Worm (Caenorhabditis elegans) whole organism, L4 larva: ENCODE data around the gene rom-2.
A peak's percentile ranks its signal among the peaks of the same experiment; 100 is the strongest.

Experiments
- F37D6.2 ChIP-seq: sonication (generic microtip); optimal IDR thresholded peaks from 2 replicates; lab custom pipeline; 2016; ENCODE audit warnings: mild to moderate bottlenecking, missing genetic modification characterization, missing compliant biosample characterization
- T20F7.1 ChIP-seq: fragments of 200-800 bp; sonication (Bioruptor generic); optimal IDR thresholded peaks from 2 replicates; lab custom pipeline; 2018; ENCODE audit warnings: mild to moderate bottlenecking, missing genetic modification characterization, missing compliant biosample characterization
- Y48G9A.11 ChIP-seq: fragments of 200-800 bp; sonication (Bioruptor generic); IDR thresholded peaks from 2 replicates; pipeline ENCODE4 v1.3.6; 2022; ENCODE audit warnings: missing genetic modification reagents, missing genetic modification characterization, missing compliant biosample characterization
- Y5F2A.4 ChIP-seq: fragments of 200-800 bp; sonication (Bioruptor generic); optimal IDR thresholded peaks from 2 replicates; lab custom pipeline; 2018; ENCODE audit warnings: mild to moderate bottlenecking, missing genetic modification characterization, missing compliant biosample characterization
- ZK337.2 ChIP-seq: fragments of 200-800 bp; sonication (Bioruptor generic); IDR thresholded peaks from 2 replicates; pipeline ENCODE4 v1.3.6; 2022; ENCODE audit warnings: missing genetic modification reagents, missing genetic modification characterization, missing compliant biosample characterization
- aha-1 ChIP-seq: fragments of 150-350 bp; peaks from one replicate; lab custom pipeline; 2014; ENCODE audit warnings: missing biosample characterization, missing genetic modification characterization
- arid-1 ChIP-seq: fragments of 200-800 bp; sonication (Bioruptor generic); conservative IDR thresholded peaks from 2 replicates; pipeline ENCODE4 v1.3.6; 2022; ENCODE audit warnings: missing genetic modification reagents, missing genetic modification characterization, missing compliant biosample characterization
- attf-4 ChIP-seq: sonication (generic microtip); optimal IDR thresholded peaks from 3 replicates; lab custom pipeline; 2017; ENCODE audit warnings: missing biosample characterization, missing genetic modification characterization
- ceh-20 ChIP-seq: fragments of 200-800 bp; sonication (Bioruptor generic); IDR thresholded peaks from 2 replicates; pipeline ENCODE4 v1.3.6; 2022; ENCODE audit warnings: missing genetic modification reagents, missing genetic modification characterization, missing compliant biosample characterization
- ceh-28 ChIP-seq: fragments of 150-350 bp; optimal IDR thresholded peaks from 2 replicates; lab custom pipeline; 2014; ENCODE audit warnings: missing biosample characterization, missing genetic modification reagents, missing genetic modification characterization
- ceh-32 ChIP-seq: sonication (generic microtip); optimal IDR thresholded peaks from 2 replicates; lab custom pipeline; 2016; ENCODE audit warnings: mild to moderate bottlenecking, missing genetic modification characterization, missing compliant biosample characterization; ENCODE audit not compliant: poor library complexity
- ceh-44 ChIP-seq: fragments of 200-800 bp; sonication (Bioruptor generic); IDR thresholded peaks from 2 replicates; pipeline ENCODE4 v1.3.6; 2022; ENCODE audit warnings: missing genetic modification reagents, missing genetic modification characterization, missing compliant biosample characterization
- ces-1 ChIP-seq: fragments of 150-350 bp; sonication (generic microtip); optimal IDR thresholded peaks from 4 replicates; lab custom pipeline; 2014; ENCODE audit warnings: missing biosample characterization, missing genetic modification reagents, missing genetic modification characterization
- ctbp-1 ChIP-seq: fragments of 200-800 bp; sonication (Bioruptor generic); IDR thresholded peaks from 2 replicates; pipeline ENCODE4 v1.3.6; 2022; ENCODE audit warnings: missing genetic modification reagents, missing genetic modification characterization, missing compliant biosample characterization
- daf-12 ChIP-seq: fragments of 150-350 bp; optimal IDR thresholded peaks from 2 replicates; lab custom pipeline; 2014; ENCODE audit warnings: missing biosample characterization, missing genetic modification reagents, missing genetic modification characterization
- daf-19 ChIP-seq: fragments of 200-800 bp; sonication (Bioruptor generic); conservative IDR thresholded peaks from 2 replicates; pipeline ENCODE4 v1.3.6; 2022; ENCODE audit warnings: missing genetic modification characterization, missing compliant biosample characterization
- daf-8 ChIP-seq: fragments of 200-800 bp; sonication (Bioruptor generic); IDR thresholded peaks from 2 replicates; pipeline ENCODE4 v1.3.6; 2022; ENCODE audit warnings: missing genetic modification characterization, missing compliant biosample characterization
- dpl-1 ChIP-seq: fragments of 150-350 bp; optimal IDR thresholded peaks from 2 replicates; lab custom pipeline; 2014; ENCODE audit warnings: missing biosample characterization, missing genetic modification reagents, missing genetic modification characterization
- duxl-1 ChIP-seq: sonication (generic microtip); optimal IDR thresholded peaks from 2 replicates; lab custom pipeline; 2016; ENCODE audit warnings: mild to moderate bottlenecking, missing genetic modification characterization, moderate library complexity, missing compliant biosample characterization; ENCODE audit not compliant: poor library complexity
- dve-1 ChIP-seq: sonication (generic microtip); optimal IDR thresholded peaks from 2 replicates; lab custom pipeline; 2017; ENCODE audit warnings: antibody characterized with exemption, mild to moderate bottlenecking, missing genetic modification characterization, missing compliant biosample characterization; ENCODE audit not compliant: insufficient read depth
- gei-8 ChIP-seq: fragments of 200-800 bp; sonication (Bioruptor generic); optimal IDR thresholded peaks from 2 replicates; lab custom pipeline; 2018; ENCODE audit warnings: mild to moderate bottlenecking, missing genetic modification characterization, missing compliant biosample characterization
- hlh-11 ChIP-seq: fragments of 200-800 bp; sonication (Bioruptor generic); optimal IDR thresholded peaks from 2 replicates; lab custom pipeline; 2018; ENCODE audit warnings: mild to moderate bottlenecking, missing genetic modification characterization, missing compliant biosample characterization
- hmg-1.1 ChIP-seq: fragments of 200-800 bp; sonication (Bioruptor generic); IDR thresholded peaks from 2 replicates; pipeline ENCODE4 v1.3.6; 2022; ENCODE audit warnings: missing genetic modification reagents, missing genetic modification characterization, missing compliant biosample characterization
- jun-1 ChIP-seq: fragments of 150-350 bp; optimal IDR thresholded peaks from 2 replicates; lab custom pipeline; 2014; ENCODE audit warnings: missing biosample characterization, missing genetic modification reagents, missing genetic modification characterization
- lin-15B ChIP-seq: fragments of 150-350 bp; sonication (generic microtip); optimal IDR thresholded peaks from 3 replicates; lab custom pipeline; 2014; ENCODE audit warnings: missing biosample characterization, missing genetic modification characterization
- lin-38 ChIP-seq: fragments of 200-800 bp; sonication (Bioruptor generic); IDR thresholded peaks from 2 replicates; pipeline ENCODE4 v1.3.6; 2022; ENCODE audit warnings: missing genetic modification reagents, missing genetic modification characterization, missing compliant biosample characterization
- mdl-1 ChIP-seq, 2 experiments: fragments of 150-350 bp in 1 of 2; sonication (generic microtip) in 1 of 2; optimal IDR thresholded peaks; 2 replicates each; lab custom pipeline; 2014 to 2017; ENCODE audit warnings: missing biosample characterization in 2 of 2, missing genetic modification characterization in 2 of 2
- nhr-102 ChIP-seq: sonication (generic microtip); optimal IDR thresholded peaks from 2 replicates; lab custom pipeline; 2016; ENCODE audit warnings: mild to moderate bottlenecking, missing genetic modification characterization, moderate library complexity, missing compliant biosample characterization
- nhr-11 ChIP-seq: fragments of 150-350 bp; optimal IDR thresholded peaks from 2 replicates; lab custom pipeline; 2014; ENCODE audit warnings: missing biosample characterization, missing genetic modification characterization
- nhr-111 ChIP-seq: fragments of 200-800 bp; sonication (Bioruptor generic); optimal IDR thresholded peaks from 2 replicates; lab custom pipeline; 2018; ENCODE audit warnings: mild to moderate bottlenecking, missing genetic modification characterization, missing compliant biosample characterization
- nhr-237 ChIP-seq: sonication (generic microtip); optimal IDR thresholded peaks from 2 replicates; lab custom pipeline; 2017; ENCODE audit warnings: missing biosample characterization, missing genetic modification characterization
- nhr-25 ChIP-seq: sonication (generic microtip); optimal IDR thresholded peaks from 2 replicates; lab custom pipeline; 2017; ENCODE audit warnings: missing genetic modification characterization, mild to moderate bottlenecking, missing compliant biosample characterization, antibody characterized with exemption, moderate library complexity, borderline replicate concordance; ENCODE audit not compliant: insufficient read depth
- nhr-28 ChIP-seq: fragments of 150-350 bp; optimal IDR thresholded peaks from 2 replicates; lab custom pipeline; 2014; ENCODE audit warnings: missing biosample characterization, missing genetic modification characterization
- nhr-48 ChIP-seq: sonication (generic microtip); optimal IDR thresholded peaks from 2 replicates; lab custom pipeline; 2016; ENCODE audit warnings: mild to moderate bottlenecking, missing genetic modification characterization, missing compliant biosample characterization
- nhr-6 ChIP-seq: fragments of 150-350 bp; optimal IDR thresholded peaks from 2 replicates; lab custom pipeline; 2014; ENCODE audit warnings: missing biosample characterization, missing genetic modification characterization
- nhr-76 ChIP-seq: fragments of 150-350 bp; optimal IDR thresholded peaks from 2 replicates; lab custom pipeline; 2014; ENCODE audit warnings: missing biosample characterization, missing genetic modification characterization
- pha-4 ChIP-seq, 2 experiments: fragments of 150-350 bp in 1 of 2; fragments of 200-800 bp in 1 of 2; sonication (Bioruptor generic) in 1 of 2; IDR thresholded peaks in 1 of 2; optimal IDR thresholded peaks in 1 of 2; 2 replicates each; pipeline versions ENCODE4 v1.3.6 to Lab custom; 2014 to 2022; ENCODE audit warnings: missing genetic modification characterization in 2 of 2, missing genetic modification reagents in 2 of 2, missing biosample characterization in 1 of 2, missing compliant biosample characterization in 1 of 2
- php-3 ChIP-seq: fragments of 200-800 bp; sonication (Bioruptor generic); IDR thresholded peaks from 2 replicates; pipeline ENCODE4 v1.3.6; 2022; ENCODE audit warnings: missing genetic modification reagents, missing genetic modification characterization, missing compliant biosample characterization
- saeg-2 ChIP-seq: fragments of 200-800 bp; sonication (Bioruptor generic); IDR thresholded peaks from 2 replicates; pipeline ENCODE4 v1.3.6; 2022; ENCODE audit warnings: missing genetic modification reagents, missing genetic modification characterization, missing compliant biosample characterization
- skn-1 ChIP-seq: fragments of 150-350 bp; optimal IDR thresholded peaks from 2 replicates; lab custom pipeline; 2014; ENCODE audit warnings: missing biosample characterization, missing genetic modification characterization
- snpc-4 ChIP-seq: fragments of 150-350 bp; optimal IDR thresholded peaks from 2 replicates; lab custom pipeline; 2014; ENCODE audit warnings: missing biosample characterization, missing genetic modification characterization
- spr-3 ChIP-seq: fragments of 200-800 bp; sonication (Bioruptor generic); optimal IDR thresholded peaks from 2 replicates; lab custom pipeline; 2018; ENCODE audit warnings: mild to moderate bottlenecking, missing genetic modification characterization, missing compliant biosample characterization
- tag-97 ChIP-seq: fragments of 200-800 bp; sonication (Bioruptor generic); IDR thresholded peaks from 2 replicates; pipeline ENCODE4 v1.3.6; 2022; ENCODE audit warnings: missing genetic modification characterization, missing compliant biosample characterization
- unc-130 ChIP-seq: sonication (generic microtip); optimal IDR thresholded peaks from 2 replicates; lab custom pipeline; 2016; ENCODE audit warnings: missing genetic modification reagents, missing genetic modification characterization, missing compliant biosample characterization
- zag-1 ChIP-seq: fragments of 150-350 bp; optimal IDR thresholded peaks from 2 replicates; lab custom pipeline; 2014; ENCODE audit warnings: missing biosample characterization, missing genetic modification characterization
- zfp-3 ChIP-seq: fragments of 200-800 bp; sonication (Bioruptor generic); conservative IDR thresholded peaks from 2 replicates; pipeline ENCODE4 v1.3.6; 2022; ENCODE audit warnings: missing genetic modification reagents, missing genetic modification characterization, missing compliant biosample characterization
- ztf-7 ChIP-seq: fragments of 150-350 bp; optimal IDR thresholded peaks from 2 replicates; lab custom pipeline; 2014; ENCODE audit warnings: missing biosample characterization, missing genetic modification characterization

rom-2 gene

ce11 chrIII:9631117-9631655 lies 35.7 kb upstream of the rom-2 start, which contains the start of gene ubc-7 (continued):
- TF ChIP-seq duxl-1 (tag; lab: Kevin White, UChicago) (peak; percentile 28), nhr-48 (peak; percentile 27), hmg-1.1 (GFP tag; lab: Robert Waterston, UW) (peak; percentile 66; the same call in 1 of the 2 replicates), pha-4 (GFP tag; IDR thresholded peaks at IDR 0.05; lab: Robert Waterston, UW) (0 out of 2 replicates have a peak, but pooled peaks have one; percentile 35), pha-4 (tag; optimal IDR thresholded peaks at IDR 0.05; lab: Kevin White, UChicago) (peak; percentile 74)

ce11 chrIII:9629855-9630254 lies 34.4 kb upstream of the rom-2 start, which contains the start of gene rpac-19:
rpac-19 (minus strand) TSS chrIII:9629885.
- no peak for TF ChIP-seq hlh-11
- TF ChIP-seq nhr-28, result peak; percentile 20
- peak; percentile 45 for TF ChIP-seq daf-19 (GFP tag; lab: Robert Waterston, UW)
- peak in 1 of 2 experiments; percentile 33 for TF ChIP-seq mdl-1 (tag; optimal IDR thresholded peaks at IDR 0.05; lab: Kevin White, UChicago)
- no peak for TF ChIP-seq tag-97 (GFP tag; lab: Robert Waterston, UW)
- TF ChIP-seq ceh-20 (GFP tag; lab: Robert Waterston, UW), result 0 out of 2 replicates have a peak, but pooled peaks have one; percentile 29
- TF ChIP-seq duxl-1 (tag; lab: Kevin White, UChicago), result peak; percentile 77
- peak; percentile 61 for TF ChIP-seq unc-130 (GFP tag; lab: Kevin White, UChicago)
- TF ChIP-seq skn-1 (tag; lab: Kevin White, UChicago), result no peak
- TF ChIP-seq Y5F2A.4, result no peak
- no peak for TF ChIP-seq gei-8 (GFP tag; lab: Kevin White, UChicago)
- no peak for TF ChIP-seq ZK337.2 (GFP tag; lab: Robert Waterston, UW)
- TF ChIP-seq nhr-11 (tag; lab: Kevin White, UChicago), result no peak
- no peak for TF ChIP-seq lin-15B
- peak; percentile 73; the same call in 1 of the 2 replicates for TF ChIP-seq zfp-3 (GFP tag; lab: Robert Waterston, UW)
- TF ChIP-seq ceh-32 (tag; lab: Kevin White, UChicago), result no peak
- TF ChIP-seq F37D6.2 (tag; lab: Kevin White, UChicago), result peak; percentile 14
- TF ChIP-seq daf-12, result no peak
- no peak for TF ChIP-seq ceh-44 (GFP tag; lab: Robert Waterston, UW)
- no peak for TF ChIP-seq zag-1
- peak; percentile 27 for TF ChIP-seq jun-1 (tag; lab: Kevin White, UChicago)
- no peak for TF ChIP-seq ces-1 (GFP tag; lab: Kevin White, UChicago)
- no peak for TF ChIP-seq nhr-111 (GFP tag; lab: Kevin White, UChicago)
- peak; percentile 80 for TF ChIP-seq nhr-102
- peak; percentile 58; the same call in 1 of the 2 replicates for TF ChIP-seq arid-1 (GFP tag; lab: Robert Waterston, UW)
- no peak for TF ChIP-seq nhr-25 (tag; lab: Kevin White, UChicago)
- peak; percentile 67; the same call in 1 of the 2 replicates for TF ChIP-seq php-3
- TF ChIP-seq nhr-6 (tag; lab: Kevin White, UChicago), result peak; percentile 81
- no peak for TF ChIP-seq spr-3 (GFP tag; lab: Kevin White, UChicago)
- TF ChIP-seq saeg-2 (GFP tag; lab: Robert Waterston, UW), result 0 out of 2 replicates have a peak, but pooled peaks have one; percentile 8
- TF ChIP-seq ztf-7 (tag; lab: Kevin White, UChicago), result peak; percentile 60
- TF ChIP-seq nhr-237 (tag; lab: Kevin White, UChicago), result no peak
- peak; percentile 65 for TF ChIP-seq nhr-48
- TF ChIP-seq ctbp-1, result peak; percentile 67
- peak; percentile 71 for TF ChIP-seq dpl-1 (GFP tag; lab: Kevin White, UChicago)
- peak; percentile 96 for TF ChIP-seq dve-1 (tag; lab: Kevin White, UChicago)
- TF ChIP-seq daf-8 (GFP tag; lab: Robert Waterston, UW), result no peak
- TF ChIP-seq attf-4 (tag; lab: Kevin White, UChicago), result no peak
- TF ChIP-seq ceh-28 (tag; lab: Kevin White, UChicago), result no peak
- peak; percentile 70 for TF ChIP-seq T20F7.1 (GFP tag; lab: Kevin White, UChicago)
- peak; percentile 85 for TF ChIP-seq lin-38
- peak; percentile 72 for TF ChIP-seq aha-1 (tag; lab: Kevin White, UChicago)
- 0 out of 2 replicates have a peak, but pooled peaks have one; percentile 24 for TF ChIP-seq Y48G9A.11 (GFP tag; lab: Robert Waterston, UW)
- TF ChIP-seq nhr-76 (tag; lab: Kevin White, UChicago), result no peak
- TF ChIP-seq snpc-4, result no peak
